Fruit fly (Drosophila melanogaster) whole organism, embryonic: ENCODE data around the gene Tep4.

Experiments
- Asciz ChIP-seq: fragments of 200-800 bp; sonication (Bioruptor generic); optimal IDR thresholded peaks from 2 replicates; lab custom pipeline; 2017; ENCODE audit warnings: missing biosample characterization, mild to moderate bottlenecking, missing genetic modification characterization, missing genetic modification reagents
- CG10147 ChIP-seq: fragments of 200-800 bp; sonication (Bioruptor generic); optimal IDR thresholded peaks from 2 replicates; lab custom pipeline; 2019; ENCODE audit warnings: missing biosample characterization, mild to moderate bottlenecking, missing genetic modification characterization, moderate library complexity
- CG10274 ChIP-seq: fragments of 200-800 bp; sonication (Bioruptor generic); optimal IDR thresholded peaks from 3 replicates; lab custom pipeline; 2017; ENCODE audit warnings: missing biosample characterization, mild to moderate bottlenecking, missing genetic modification characterization
- CG10654 ChIP-seq: fragments of 200-800 bp; sonication (Bioruptor generic); optimal IDR thresholded peaks from 2 replicates; lab custom pipeline; 2016; ENCODE audit warnings: missing biosample characterization, missing genetic modification characterization
- CG12769 ChIP-seq: fragments of 200-800 bp; sonication (Bioruptor generic); optimal IDR thresholded peaks from 2 replicates; lab custom pipeline; 2019; ENCODE audit warnings: missing biosample characterization, mild to moderate bottlenecking, missing genetic modification characterization, moderate library complexity
- CG13287 ChIP-seq: fragments of 200-800 bp; sonication (Bioruptor generic); IDR thresholded peaks from 2 replicates; pipeline ENCODE4 v1.3.6; 2022; ENCODE audit warnings: missing biosample characterization, missing genetic modification characterization; ENCODE audit not compliant: partially characterized antibody
- CG1603 ChIP-seq: fragments of 200-800 bp; sonication (Bioruptor generic); optimal IDR thresholded peaks from 2 replicates; lab custom pipeline; 2019; ENCODE audit warnings: missing biosample characterization, mild to moderate bottlenecking, missing genetic modification characterization, moderate library complexity
- CG18011 ChIP-seq: fragments of 200-800 bp; sonication (Bioruptor generic); optimal IDR thresholded peaks from 2 replicates; lab custom pipeline; 2017; ENCODE audit warnings: missing biosample characterization, missing genetic modification characterization, mild to moderate bottlenecking, moderate library complexity, missing genotype
- CG3065 ChIP-seq: fragments of 200-800 bp; sonication (Bioruptor generic); optimal IDR thresholded peaks from 2 replicates; lab custom pipeline; 2016; ENCODE audit warnings: missing biosample characterization, missing genetic modification characterization
- CG32532 ChIP-seq: fragments of 200-800 bp; sonication (Bioruptor generic); IDR thresholded peaks from 2 replicates; pipeline ENCODE4 v1.3.6; 2022; ENCODE audit warnings: missing biosample characterization, missing genetic modification characterization
- CG32767 ChIP-seq: fragments of 200-800 bp; sonication (Bioruptor generic); IDR thresholded peaks from 2 replicates; pipeline ENCODE4 v1.3.6; 2022; ENCODE audit warnings: missing biosample characterization, missing genetic modification characterization
- CG34376 ChIP-seq: fragments of 200-800 bp; sonication (Bioruptor generic); optimal IDR thresholded peaks from 2 replicates; lab custom pipeline; 2018; ENCODE audit warnings: missing biosample characterization, mild to moderate bottlenecking, missing genetic modification characterization
- CG4360 ChIP-seq: fragments of 200-800 bp; sonication (Bioruptor generic); IDR thresholded peaks from 2 replicates; pipeline ENCODE4 v1.3.6; 2022; ENCODE audit warnings: missing biosample characterization, missing genetic modification characterization
- CG4404 ChIP-seq: fragments of 200-800 bp; sonication (Bioruptor generic); IDR thresholded peaks from 2 replicates; pipeline ENCODE4 v1.3.6; 2022; ENCODE audit warnings: missing biosample characterization, missing genetic modification characterization
- CG4707 ChIP-seq: fragments of 200-800 bp; sonication (Bioruptor generic); optimal IDR thresholded peaks from 2 replicates; lab custom pipeline; 2018; ENCODE audit warnings: missing biosample characterization, mild to moderate bottlenecking, missing genetic modification characterization, moderate library complexity
- CG6272 ChIP-seq: fragments of 200-800 bp; sonication (Bioruptor generic); IDR thresholded peaks from 2 replicates; pipeline ENCODE4 v1.3.6; 2022; ENCODE audit warnings: missing biosample characterization, missing genetic modification characterization
- CG7372 ChIP-seq: fragments of 200-800 bp; sonication (Bioruptor generic); IDR thresholded peaks from 2 replicates; pipeline ENCODE4 v1.3.6; 2022; ENCODE audit warnings: missing biosample characterization, missing genetic modification characterization
- CG8924 ChIP-seq: fragments of 200-800 bp; optimal IDR thresholded peaks from 3 replicates; lab custom pipeline; 2019; ENCODE audit warnings: missing biosample characterization, mild to moderate bottlenecking, missing genetic modification characterization, moderate library complexity
- CG9797 ChIP-seq: fragments of 200-800 bp; sonication (Bioruptor generic); optimal IDR thresholded peaks from 3 replicates; lab custom pipeline; 2018; ENCODE audit warnings: missing biosample characterization, mild to moderate bottlenecking, missing genetic modification characterization
- Elba2 ChIP-seq: fragments of 200-800 bp; sonication (Bioruptor generic); optimal IDR thresholded peaks from 3 replicates; lab custom pipeline; 2016; ENCODE audit warnings: missing biosample characterization, missing genetic modification characterization
- Fer3 ChIP-seq: fragments of 200-800 bp; sonication (Bioruptor generic); optimal IDR thresholded peaks from 2 replicates; lab custom pipeline; 2018; ENCODE audit warnings: missing biosample characterization, mild to moderate bottlenecking, missing genetic modification characterization, moderate library complexity
- Hand ChIP-seq: fragments of 200-800 bp; sonication (Bioruptor generic); optimal IDR thresholded peaks from 2 replicates; lab custom pipeline; 2017; ENCODE audit warnings: mild to moderate bottlenecking, missing biosample characterization, missing genetic modification reagents, missing genetic modification characterization
- MTF-1 ChIP-seq: fragments of 200-800 bp; sonication (Bioruptor generic); optimal IDR thresholded peaks from 2 replicates; lab custom pipeline; 2018; ENCODE audit warnings: missing biosample characterization, mild to moderate bottlenecking, missing genetic modification characterization, borderline replicate concordance
- Max ChIP-seq: fragments of 200-800 bp; sonication (Bioruptor generic); optimal IDR thresholded peaks from 2 replicates; lab custom pipeline; 2016; ENCODE audit warnings: missing biosample characterization, mild to moderate bottlenecking, missing genetic modification characterization
- NC2α ChIP-seq: fragments of 200-800 bp; sonication (Bioruptor generic); optimal IDR thresholded peaks from 2 replicates; lab custom pipeline; 2016; ENCODE audit warnings: missing biosample characterization, missing genetic modification characterization
- Nf-YB ChIP-seq: fragments of 200-800 bp; sonication (Bioruptor generic); optimal IDR thresholded peaks from 3 replicates; lab custom pipeline; 2019; ENCODE audit warnings: missing biosample characterization, mild to moderate bottlenecking, missing genetic modification characterization, moderate library complexity
- Sry-β ChIP-seq: fragments of 200-800 bp; sonication (Bioruptor generic); optimal IDR thresholded peaks from 2 replicates; lab custom pipeline; 2018; ENCODE audit warnings: missing biosample characterization, mild to moderate bottlenecking, missing genetic modification characterization, moderate library complexity
- Sry-δ ChIP-seq: fragments of 200-800 bp; sonication (Bioruptor generic); optimal IDR thresholded peaks from 2 replicates; lab custom pipeline; 2016; ENCODE audit warnings: missing biosample characterization, missing genetic modification characterization
- Xbp1 ChIP-seq: fragments of 200-800 bp; sonication (Bioruptor generic); optimal IDR thresholded peaks from 3 replicates; lab custom pipeline; 2016; ENCODE audit warnings: missing biosample characterization, mild to moderate bottlenecking, missing genetic modification characterization
- ap ChIP-seq: fragments of 200-800 bp; sonication (Bioruptor generic); IDR thresholded peaks from 2 replicates; pipeline ENCODE4 v1.3.6; 2022; ENCODE audit warnings: missing biosample characterization, missing genetic modification characterization
- bab2 ChIP-seq: fragments of 200-800 bp; sonication (Bioruptor generic); optimal IDR thresholded peaks from 2 replicates; lab custom pipeline; 2016; ENCODE audit warnings: missing biosample characterization, missing genetic modification characterization
- bowl ChIP-seq: fragments of 200-800 bp; sonication (Bioruptor generic); IDR thresholded peaks from 2 replicates; pipeline ENCODE4 v1.3.6; 2022; ENCODE audit warnings: missing biosample characterization, missing genetic modification characterization
- chif ChIP-seq, 2 experiments: fragments of 200-800 bp; sonication (Bioruptor generic); optimal IDR thresholded peaks; 3 replicates each; lab custom pipeline; 2016; ENCODE audit warnings: missing biosample characterization in 2 of 2, missing genetic modification characterization in 2 of 2
- crp ChIP-seq, 2 experiments: fragments of 200-800 bp; sonication (Bioruptor generic); optimal IDR thresholded peaks; 2 replicates in 1 of 2; 3 replicates in 1 of 2; lab custom pipeline; 2017; ENCODE audit warnings: missing biosample characterization in 2 of 2, missing genetic modification characterization in 2 of 2, mild to moderate bottlenecking in 1 of 2, moderate library complexity in 1 of 2
- dpn ChIP-seq, 2 experiments: fragments of 200-800 bp; sonication (Bioruptor generic); optimal IDR thresholded peaks; 3 replicates each; lab custom pipeline; 2016; ENCODE audit warnings: missing biosample characterization in 2 of 2, missing genetic modification characterization in 2 of 2
- emc ChIP-seq: fragments of 200-800 bp; sonication (Bioruptor generic); optimal IDR thresholded peaks from 2 replicates; lab custom pipeline; 2016; ENCODE audit warnings: missing biosample characterization, missing genetic modification characterization
- eve ChIP-seq, 2 experiments: fragments of >200 bp; optimal IDR thresholded peaks; 2 replicates each; lab custom pipeline; 2017; ENCODE audit warnings: missing biosample characterization in 2 of 2, missing genetic modification characterization in 2 of 2
- hkb ChIP-seq, 2 experiments: fragments of 200-800 bp in 1 of 2; fragments of >200 bp in 1 of 2; sonication (Bioruptor generic) in 1 of 2; IDR thresholded peaks in 1 of 2; optimal IDR thresholded peaks in 1 of 2; 2 replicates each; pipeline versions ENCODE4 v1.3.6 to Lab custom; 2017 to 2022; ENCODE audit warnings: missing biosample characterization in 1 of 2, missing genetic modification characterization in 1 of 2
- ken ChIP-seq: fragments of 200-800 bp; sonication (Bioruptor generic); IDR thresholded peaks from 3 replicates; pipeline ENCODE4 v1.3.6; 2022; ENCODE audit warnings: missing biosample characterization, missing genetic modification characterization
- nom ChIP-seq: fragments of 200-800 bp; sonication (Bioruptor generic); optimal IDR thresholded peaks from 2 replicates; lab custom pipeline; 2017; ENCODE audit warnings: missing biosample characterization, missing genetic modification characterization, mild to moderate bottlenecking, moderate library complexity, missing genetic modification reagents
- p53 ChIP-seq: fragments of 200-800 bp; sonication (Bioruptor generic); optimal IDR thresholded peaks from 2 replicates; lab custom pipeline; 2016; ENCODE audit warnings: missing biosample characterization, missing genetic modification characterization
- psq ChIP-seq: fragments of 200-800 bp; sonication (Bioruptor generic); optimal IDR thresholded peaks from 2 replicates; lab custom pipeline; 2017; ENCODE audit warnings: missing biosample characterization, missing genetic modification characterization
- repo ChIP-seq: fragments of 200-800 bp; sonication (Bioruptor generic); optimal IDR thresholded peaks from 2 replicates; lab custom pipeline; 2016; ENCODE audit warnings: missing biosample characterization, missing genetic modification characterization
- sd ChIP-seq: fragments of 200-800 bp; sonication (Bioruptor generic); optimal IDR thresholded peaks from 3 replicates; lab custom pipeline; 2018; ENCODE audit warnings: missing biosample characterization, mild to moderate bottlenecking, missing genetic modification characterization, moderate library complexity
- sens ChIP-seq: fragments of 200-800 bp; sonication (Bioruptor generic); peaks from one replicate; lab custom pipeline; 2016; ENCODE audit warnings: missing biosample characterization, missing genetic modification characterization
- tll ChIP-seq, 2 experiments: fragments of 200-800 bp in 1 of 2; fragments of >200 bp in 1 of 2; sonication (Bioruptor generic) in 1 of 2; optimal IDR thresholded peaks; 2 replicates each; lab custom pipeline; 2017 to 2019; ENCODE audit warnings: missing biosample characterization in 2 of 2, missing genetic modification characterization in 2 of 2, mild to moderate bottlenecking in 1 of 2, moderate library complexity in 1 of 2
- twi ChIP-seq: fragments of 200-800 bp; optimal IDR thresholded peaks from 2 replicates; lab custom pipeline; 2019; ENCODE audit warnings: missing biosample characterization, mild to moderate bottlenecking, missing genetic modification characterization, moderate library complexity
- unc-4 ChIP-seq: fragments of 200-800 bp; sonication (Bioruptor generic); IDR thresholded peaks from 2 replicates; pipeline ENCODE4 v1.3.6; 2022; ENCODE audit warnings: missing biosample characterization, missing genetic modification characterization; ENCODE audit not compliant: partially characterized antibody
- vfl ChIP-seq: fragments of 200-800 bp; sonication (Bioruptor generic); optimal IDR thresholded peaks from 2 replicates; lab custom pipeline; 2016; ENCODE audit warnings: missing biosample characterization, missing genetic modification characterization
- zen2 ChIP-seq: fragments of 200-800 bp; sonication (Bioruptor generic); IDR thresholded peaks from 3 replicates; pipeline ENCODE4 v1.3.6; 2022; ENCODE audit warnings: missing biosample characterization, missing genetic modification characterization; ENCODE audit not compliant: partially characterized antibody

Gene Tep4

DNA sequence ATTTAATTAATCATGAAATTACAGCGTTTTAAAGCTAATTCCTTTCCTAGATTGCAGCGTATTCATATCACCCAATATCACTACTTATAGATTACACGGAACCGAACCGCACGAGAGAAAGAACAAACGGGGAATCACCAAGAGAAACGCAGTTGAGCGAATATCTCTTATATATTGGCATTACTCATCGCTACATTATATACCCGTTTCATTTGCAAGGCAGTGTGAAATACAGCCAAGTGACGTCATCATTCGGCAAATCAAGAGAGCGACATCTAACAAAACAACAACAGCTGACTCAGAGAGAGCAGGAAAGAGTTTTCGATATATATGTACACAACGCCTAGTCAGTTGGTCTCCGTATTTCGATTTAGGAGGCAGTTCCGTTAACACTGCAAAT is at the start of gene Tep4:
Gene Tep4, plus strand, starts transcription at position 350 of the 400 bp plus-strand sequence.
- TF ChIP-seq Max (GFP tag; lab: Kevin White, UChicago) (no peak), repo (GFP tag; lab: Kevin White, UChicago) (no peak), CG3065 (GFP tag; lab: Kevin White, UChicago) (no peak), Hand (GFP tag; lab: Kevin White, UChicago) (no peak), CG13287 (GFP tag; lab: Robert Waterston, UW) (no peak; the same call in 1 of the 2 replicates), CG10274 (GFP tag; lab: Kevin White, UChicago) (no peak), crp (GFP tag; optimal IDR thresholded peaks at IDR 0.05; lab: Kevin White, UChicago) (peak in 1 of 2 experiments; percentile 44), Fer3 (tag; lab: Kevin White, UChicago) (no peak), sens (GFP tag; lab: Kevin White, UChicago) (peak; percentile 78), CG9797 (no peak), CG6272 (GFP tag; lab: Robert Waterston, UW) (no peak), sd (tag; lab: Kevin White, UChicago) (peak; percentile 14), CG18011 (GFP tag; lab: Kevin White, UChicago) (no peak), Sry-β (GFP tag; lab: Kevin White, UChicago) (no peak), unc-4 (no peak), MTF-1 (GFP tag; lab: Kevin White, UChicago) (no peak), ken (GFP tag; lab: Robert Waterston, UW) (no peak), chif (GFP tag; optimal IDR thresholded peaks at IDR 0.05; lab: Kevin White, UChicago) (no peak), CG32767 (GFP tag; lab: Robert Waterston, UW) (no peak), CG4360 (GFP tag; lab: Robert Waterston, UW) (no peak; the same call in 1 of the 2 replicates), Elba2 (no peak), CG12769 (tag; lab: Kevin White, UChicago) (no peak), ap (GFP tag; lab: Robert Waterston, UW) (no peak), zen2 (GFP tag; lab: Robert Waterston, UW) (no peak), Nf-YB (no peak), psq (GFP tag; lab: Kevin White, UChicago) (no peak), NC2α (GFP tag; lab: Kevin White, UChicago) (no peak), nom (GFP tag; lab: Kevin White, UChicago) (peak; percentile 2), CG4404 (GFP tag; lab: Robert Waterston, UW) (no peak), Asciz (GFP tag; lab: Kevin White, UChicago) (no peak), Xbp1 (no peak), CG10654 (GFP tag; lab: Kevin White, UChicago) (no peak), twi (tag; lab: Kevin White, UChicago) (no peak), bowl (GFP tag; lab: Robert Waterston, UW) (no peak), emc (GFP tag; lab: Kevin White, UChicago) (no peak), CG7372 (GFP tag; lab: Robert Waterston, UW) (no peak), CG1603 (tag; lab: Kevin White, UChicago) (no peak), CG32532 (no peak), tll (GFP tag; optimal IDR thresholded peaks at IDR 0.05; lab: Kevin White, UChicago) (no peak), bab2 (GFP tag; lab: Kevin White, UChicago) (no peak), hkb (optimal IDR thresholded peaks at IDR 0.05; lab: Kevin White, UChicago) (no peak), hkb (GFP tag; IDR thresholded peaks at IDR 0.05; lab: Robert Waterston, UW) (no peak), CG4707 (GFP tag; lab: Kevin White, UChicago) (no peak), p53 (GFP tag; lab: Kevin White, UChicago) (no peak), Sry-δ (GFP tag; lab: Kevin White, UChicago) (no peak), CG8924 (no peak), CG34376 (GFP tag; lab: Kevin White, UChicago) (peak; percentile 42), dpn (GFP tag; optimal IDR thresholded peaks at IDR 0.05; lab: Kevin White, UChicago) (no peak), eve (GFP tag; optimal IDR thresholded peaks at IDR 0.05; lab: Kevin White, UChicago) (peak in 1 of 2 experiments; percentile 38), vfl (GFP tag; lab: Kevin White, UChicago) (no peak), CG10147 (GFP tag; lab: Kevin White, UChicago) (no peak)
